Worm (Caenorhabditis elegans): Measurements from ENCODE around the gene Y70C5C.1.

- TF ChIP-seq nhr-77 (tag; optimal IDR thresholded peaks at IDR 0.05) = no peak
- no peak for TF ChIP-seq jun-1 (tag; optimal IDR thresholded peaks at IDR 0.05)
- no peak for TF ChIP-seq ceh-9 (tag; optimal IDR thresholded peaks at IDR 0.05)
- TF ChIP-seq eor-1 (tag; optimal IDR thresholded peaks at IDR 0.05) = no peak
- TF ChIP-seq elt-1 (tag; optimal IDR thresholded peaks at IDR 0.05) = no peak
- no peak for TF ChIP-seq pha-4 (tag; optimal IDR thresholded peaks at IDR 0.05)
- no peak for TF ChIP-seq lin-15B (tag; optimal IDR thresholded peaks at IDR 0.05)
- no peak for TF ChIP-seq ztf-4 (tag; optimal IDR thresholded peaks at IDR 0.05)
- no peak for TF ChIP-seq nhr-76 (tag; optimal IDR thresholded peaks at IDR 0.05)
- TF ChIP-seq fkh-2 (tag; optimal IDR thresholded peaks at IDR 0.05) = no peak
- no peak for TF ChIP-seq ama-1 (optimal IDR thresholded peaks at IDR 0.05)
- TF ChIP-seq unc-62 (GFP tag; optimal IDR thresholded peaks at IDR 0.05) = no peak
- TF ChIP-seq elt-2 (tag; optimal IDR thresholded peaks at IDR 0.05) = no peak
- TF ChIP-seq zag-1 (tag; optimal IDR thresholded peaks at IDR 0.05) = no peak
These were observed 31.5 kb upstream of the Y70C5C.1 start, which contains the start of gene F14F8.9 for ce11 chrV:16668473-16668872.

Data from whole organism, L3 larva.